Worm (Caenorhabditis elegans) whole organism, mixed stage, embryonic: Measurements from ENCODE around the gene fbxa-150.

Experiments used
- bed-3 ChIP-seq: fragments of 200-800 bp; sonication (Bioruptor generic); optimal IDR thresholded peaks from 3 replicates; lab custom pipeline; 2018; ENCODE audit warnings: mild to moderate bottlenecking, missing genetic modification characterization, moderate library complexity, missing compliant biosample characterization
- blmp-1 ChIP-seq: fragments of 150-350 bp; optimal IDR thresholded peaks from 2 replicates; lab custom pipeline; 2014; ENCODE audit warnings: missing biosample characterization, missing genetic modification characterization
- ceh-39 ChIP-seq: fragments of 150-350 bp; optimal IDR thresholded peaks from 2 replicates; lab custom pipeline; 2014; ENCODE audit warnings: missing biosample characterization, missing genetic modification characterization
- ceh-43 ChIP-seq: fragments of 200-800 bp; sonication (Bioruptor generic); optimal IDR thresholded peaks from 2 replicates; lab custom pipeline; 2018; ENCODE audit warnings: mild to moderate bottlenecking, missing genetic modification characterization, moderate library complexity, missing compliant biosample characterization
- ceh-83 ChIP-seq: fragments of 200-800 bp; sonication (Bioruptor generic); optimal IDR thresholded peaks from 2 replicates; lab custom pipeline; 2018; ENCODE audit warnings: mild to moderate bottlenecking, missing genetic modification characterization, missing compliant biosample characterization
- ces-1 ChIP-seq: fragments of 150-350 bp; optimal IDR thresholded peaks from 2 replicates; lab custom pipeline; 2014; ENCODE audit warnings: missing biosample characterization, missing genetic modification reagents, missing genetic modification characterization
- cnd-1 ChIP-seq: fragments of 200-800 bp; sonication (Bioruptor generic); optimal IDR thresholded peaks from 2 replicates; lab custom pipeline; 2018; ENCODE audit warnings: mild to moderate bottlenecking, missing genetic modification characterization, missing compliant biosample characterization
- drap-1 ChIP-seq: fragments of 200-800 bp; sonication (Bioruptor generic); optimal IDR thresholded peaks from 3 replicates; lab custom pipeline; 2018; ENCODE audit warnings: mild to moderate bottlenecking, missing genetic modification characterization, missing compliant biosample characterization
- elt-1 ChIP-seq: sonication (generic microtip); optimal IDR thresholded peaks from 2 replicates; lab custom pipeline; 2017; ENCODE audit warnings: missing genetic modification characterization, mild to moderate bottlenecking, missing compliant biosample characterization, antibody characterized with exemption, moderate library complexity, borderline replicate concordance; ENCODE audit not compliant: insufficient read depth
- elt-3 ChIP-seq: fragments of 150-350 bp; optimal IDR thresholded peaks from 2 replicates; lab custom pipeline; 2014; ENCODE audit warnings: missing biosample characterization, missing genetic modification characterization
- flh-1 ChIP-seq: fragments of 200-800 bp; sonication (Bioruptor generic); optimal IDR thresholded peaks from 2 replicates; lab custom pipeline; 2018; ENCODE audit warnings: mild to moderate bottlenecking, missing genetic modification characterization, moderate library complexity, missing compliant biosample characterization
- lin-13 ChIP-seq: fragments of 150-350 bp; optimal IDR thresholded peaks from 2 replicates; lab custom pipeline; 2014; ENCODE audit warnings: missing biosample characterization, missing genetic modification characterization
- lin-32 ChIP-seq: fragments of 200-800 bp; sonication (Bioruptor generic); optimal IDR thresholded peaks from 2 replicates; lab custom pipeline; 2018; ENCODE audit warnings: mild to moderate bottlenecking, missing genetic modification characterization, missing compliant biosample characterization
- lsy-2 ChIP-seq: fragments of 150-350 bp; optimal IDR thresholded peaks from 2 replicates; lab custom pipeline; 2014; ENCODE audit warnings: missing biosample characterization, missing genetic modification characterization
- mab-5 ChIP-seq: fragments of 150-350 bp; optimal IDR thresholded peaks from 2 replicates; lab custom pipeline; 2014; ENCODE audit warnings: missing biosample characterization, missing genetic modification characterization
- mep-1 ChIP-seq: fragments of 150-350 bp; optimal IDR thresholded peaks from 2 replicates; lab custom pipeline; 2017; ENCODE audit warnings: missing biosample characterization, missing genetic modification reagents, missing genetic modification characterization, inconsistent platforms
- mls-2 ChIP-seq: sonication (generic microtip); optimal IDR thresholded peaks from 2 replicates; lab custom pipeline; 2016; ENCODE audit warnings: mild to moderate bottlenecking, missing genetic modification characterization, moderate library complexity, missing compliant biosample characterization
- nhr-12 ChIP-seq: fragments of 150-350 bp; optimal IDR thresholded peaks from 2 replicates; lab custom pipeline; 2014; ENCODE audit warnings: missing biosample characterization, missing genetic modification characterization
- nhr-2 ChIP-seq: fragments of 150-350 bp; optimal IDR thresholded peaks from 2 replicates; lab custom pipeline; 2014; ENCODE audit warnings: missing biosample characterization, missing genetic modification characterization
- nhr-237 ChIP-seq: fragments of 150-350 bp; optimal IDR thresholded peaks from 2 replicates; lab custom pipeline; 2014; ENCODE audit warnings: missing biosample characterization, missing genetic modification characterization
- nhr-28 ChIP-seq: fragments of 150-350 bp; optimal IDR thresholded peaks from 2 replicates; lab custom pipeline; 2014; ENCODE audit warnings: missing biosample characterization, missing genetic modification characterization
- nhr-76 ChIP-seq: sonication (generic microtip); optimal IDR thresholded peaks from 2 replicates; lab custom pipeline; 2017; ENCODE audit warnings: missing biosample characterization, missing genetic modification characterization
- pha-4 ChIP-seq: fragments of 150-350 bp; optimal IDR thresholded peaks from 2 replicates; lab custom pipeline; 2018; ENCODE audit warnings: missing biosample characterization, missing genetic modification reagents, missing genetic modification characterization
- sem-2 ChIP-seq: fragments of 200-800 bp; sonication (Bioruptor generic); optimal IDR thresholded peaks from 2 replicates; lab custom pipeline; 2018; ENCODE audit warnings: mild to moderate bottlenecking, missing genetic modification characterization, missing compliant biosample characterization
- snpc-4 ChIP-seq: fragments of 150-350 bp; optimal IDR thresholded peaks from 2 replicates; lab custom pipeline; 2014; ENCODE audit warnings: missing biosample characterization, missing genetic modification characterization
- sptf-1 ChIP-seq: sonication (generic microtip); optimal IDR thresholded peaks from 2 replicates; lab custom pipeline; 2017; ENCODE audit warnings: mild to moderate bottlenecking, missing genetic modification characterization, moderate library complexity, missing compliant biosample characterization
- tbx-8 ChIP-seq: fragments of 200-800 bp; sonication (Bioruptor generic); optimal IDR thresholded peaks from 2 replicates; lab custom pipeline; 2018; ENCODE audit warnings: mild to moderate bottlenecking, missing genetic modification characterization, moderate library complexity, missing compliant biosample characterization
- unc-120 ChIP-seq: sonication (generic microtip); optimal IDR thresholded peaks from 2 replicates; lab custom pipeline; 2017; ENCODE audit warnings: missing genetic modification characterization, missing compliant biosample characterization; ENCODE audit not compliant: poor library complexity, severe bottlenecking
- unc-39 ChIP-seq: fragments of 150-350 bp; optimal IDR thresholded peaks from 2 replicates; lab custom pipeline; 2014; ENCODE audit warnings: missing biosample characterization, missing genetic modification characterization
- zip-8 ChIP-seq: fragments of 150-350 bp; optimal IDR thresholded peaks from 2 replicates; lab custom pipeline; 2014; ENCODE audit warnings: missing biosample characterization, missing genetic modification characterization
- ztf-11 ChIP-seq: fragments of 150-350 bp; optimal IDR thresholded peaks from 2 replicates; lab custom pipeline; 2014; ENCODE audit warnings: missing biosample characterization, missing genetic modification characterization

fbxa-150 gene

ce11 chrV:20555120-20555519, 32.7 kb downstream of the fbxa-150 start, which contains the start of gene Y38H6C.21:
Gene Y38H6C.21 (minus strand): TSS chrV:20555267.
- no peak for TF ChIP-seq lin-32
- TF ChIP-seq snpc-4 (tag; lab: Kevin White, UChicago), result no peak
- TF ChIP-seq pha-4 (tag; lab: Kevin White, UChicago), result no peak
- no peak for TF ChIP-seq ztf-11 (tag; lab: Kevin White, UChicago)
- no peak for TF ChIP-seq sem-2
- no peak for TF ChIP-seq elt-3 (tag; lab: Kevin White, UChicago)
- no peak for TF ChIP-seq tbx-8 (GFP tag; lab: Kevin White, UChicago)
- TF ChIP-seq unc-120, result no peak
- no peak for TF ChIP-seq nhr-76 (tag; lab: Kevin White, UChicago)
- no peak for TF ChIP-seq ceh-43
- TF ChIP-seq nhr-28 (tag; lab: Kevin White, UChicago), result no peak
- TF ChIP-seq mls-2 (tag; lab: Kevin White, UChicago), result no peak
- TF ChIP-seq flh-1 (GFP tag; lab: Kevin White, UChicago), result no peak
- TF ChIP-seq cnd-1 (tag; lab: Kevin White, UChicago), result no peak

- TF ChIP-seq ztf-11 (tag; lab: Kevin White, UChicago) (no peak), lin-32 (no peak), unc-120 (no peak), mep-1 (tag; lab: Kevin White, UChicago) (no peak), nhr-237 (tag; lab: Kevin White, UChicago) (no peak), cnd-1 (tag; lab: Kevin White, UChicago) (no peak), lsy-2 (tag; lab: Kevin White, UChicago) (no peak), snpc-4 (tag; lab: Kevin White, UChicago) (no peak), unc-39 (tag; lab: Kevin White, UChicago) (no peak), sem-2 (no peak), lin-13 (tag; lab: Kevin White, UChicago) (no peak), bed-3 (GFP tag; lab: Kevin White, UChicago) (no peak), sptf-1 (tag; lab: Kevin White, UChicago) (no peak), ceh-39 (tag; lab: Kevin White, UChicago) (no peak), mls-2 (tag; lab: Kevin White, UChicago) (no peak)
Observed at ce11 chrV:20556260-20556659, 33.9 kb downstream of the fbxa-150 start, which contains the start of gene Y38H6C.23. Gene Y38H6C.23 (minus strand): TSS chrV:20556360.

DNA sequence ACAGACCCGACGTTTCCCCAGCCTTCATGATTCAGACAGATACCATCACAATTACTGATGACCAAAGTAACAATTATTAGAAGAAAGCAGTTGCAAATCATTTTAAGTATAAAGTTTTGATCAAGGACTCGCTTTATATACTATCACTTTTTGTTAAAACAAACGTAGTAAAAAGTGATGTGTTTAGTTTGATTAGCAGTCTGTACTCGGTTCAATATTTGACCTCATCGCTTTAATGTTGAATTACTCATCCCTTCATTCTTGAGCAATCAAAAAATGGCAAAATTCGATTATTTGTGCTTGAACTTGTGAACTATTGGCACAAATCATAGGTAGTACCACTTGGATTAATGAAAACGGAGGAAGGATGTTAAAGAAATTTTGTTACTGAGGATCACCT, 35.9 kb downstream of the fbxa-150 start, which contains the start of gene abf-4:
Gene abf-4 (minus strand): TSS at position 101 of the 400 bp plus-strand sequence.
- TF ChIP-seq zip-8 (tag; lab: Kevin White, UChicago) (no peak), sem-2 (no peak), nhr-12 (tag; lab: Kevin White, UChicago) (no peak), unc-39 (tag; lab: Kevin White, UChicago) (no peak), pha-4 (tag; lab: Kevin White, UChicago) (no peak)
- TF ChIP-seq, all 35 proteins: peak for 0

DNA sequence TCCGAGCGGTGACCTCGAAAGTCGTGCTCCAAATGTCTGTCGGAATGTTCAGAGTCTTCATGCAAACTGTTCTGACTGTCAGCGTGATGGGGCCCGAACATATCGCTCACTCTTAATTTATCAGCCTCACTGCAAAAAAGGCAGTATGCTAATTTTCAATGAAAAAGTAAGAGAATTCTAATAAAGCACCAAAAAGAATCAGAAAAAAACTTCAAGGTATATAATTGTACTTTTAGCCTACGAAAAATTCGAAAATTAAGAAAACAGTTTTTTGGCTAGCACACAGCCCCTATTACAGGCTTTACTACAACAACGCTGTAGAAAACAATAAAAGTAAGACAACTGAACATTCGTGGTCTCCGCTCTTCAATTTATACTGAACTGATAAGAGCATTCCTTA, 39.4 kb downstream of the fbxa-150 start, which contains the start of gene F26F2.1:
Gene F26F2.1 (minus strand): TSS at position 101 of the 400 bp plus-strand sequence.
- TF ChIP-seq tbx-8 (GFP tag; lab: Kevin White, UChicago) (no peak), ces-1 (GFP tag; lab: Kevin White, UChicago) (no peak), ceh-43 (no peak), mep-1 (tag; lab: Kevin White, UChicago) (no peak), nhr-76 (tag; lab: Kevin White, UChicago) (no peak), nhr-2 (tag; lab: Kevin White, UChicago) (no peak), nhr-12 (tag; lab: Kevin White, UChicago) (no peak), elt-3 (tag; lab: Kevin White, UChicago) (no peak), drap-1 (no peak), ceh-83 (GFP tag; lab: Kevin White, UChicago) (no peak), zip-8 (tag; lab: Kevin White, UChicago) (no peak), unc-39 (tag; lab: Kevin White, UChicago) (no peak), sptf-1 (tag; lab: Kevin White, UChicago) (no peak), elt-1 (tag; lab: Kevin White, UChicago) (no peak), lin-13 (tag; lab: Kevin White, UChicago) (no peak), mab-5 (no peak), pha-4 (tag; lab: Kevin White, UChicago) (no peak), bed-3 (GFP tag; lab: Kevin White, UChicago) (no peak), blmp-1 (no peak)
